Fruit fly (Drosophila melanogaster) Kc167 (cell line): Measurements from ENCODE around the gene eIF2gamma.

Experiments used
- Myc ChIP-seq: fragments of >200 bp; optimal IDR thresholded peaks from 2 replicates; lab custom pipeline; 2017; ENCODE audit warnings: missing external identifiers
- Sin3A ChIP-seq: fragments of >200 bp; optimal IDR thresholded peaks from 2 replicates; lab custom pipeline; 2018; ENCODE audit warnings: missing external identifiers
- h ChIP-seq: fragments of >200 bp; optimal IDR thresholded peaks from 3 replicates; lab custom pipeline; 2018; ENCODE audit warnings: missing external identifiers
- insv ChIP-seq: fragments of >200 bp; optimal IDR thresholded peaks from 3 replicates; lab custom pipeline; 2018; ENCODE audit warnings: missing external identifiers
- psq ChIP-seq: fragments of >200 bp; optimal IDR thresholded peaks from 2 replicates; lab custom pipeline; 2017; ENCODE audit warnings: missing external identifiers
- ttk ChIP-seq: sonication (Bioruptor generic); optimal IDR thresholded peaks from 2 replicates; lab custom pipeline; 2017; ENCODE audit warnings: missing external identifiers

The eIF2gamma gene

dm6 chr3R:15289828-15290641 is 26.8 kb upstream of the eIF2gamma start:
- no peak for TF ChIP-seq h (lab: Kevin White, UChicago)

- TF ChIP-seq insv (lab: Kevin White, UChicago) (no peak), Myc (lab: Kevin White, UChicago) (no peak), psq (lab: Kevin White, UChicago) (no peak), h (lab: Kevin White, UChicago) (no peak), Sin3A (lab: Kevin White, UChicago) (no peak), ttk (lab: Kevin White, UChicago) (no peak)
Observed at dm6 chr3R:15288802-15289201, 25.5 kb upstream of the eIF2gamma start.

- TF ChIP-seq h (lab: Kevin White, UChicago) (no peak), insv (lab: Kevin White, UChicago) (no peak), Myc (lab: Kevin White, UChicago) (no peak), psq (lab: Kevin White, UChicago) (no peak), ttk (lab: Kevin White, UChicago) (no peak), Sin3A (lab: Kevin White, UChicago) (no peak)
Observed at dm6 chr3R:15287763-15288162, 24.5 kb upstream of the eIF2gamma start.

- no peak for TF ChIP-seq ttk (lab: Kevin White, UChicago)
- TF ChIP-seq insv (lab: Kevin White, UChicago), result no peak
- TF ChIP-seq Sin3A (lab: Kevin White, UChicago), result no peak
- TF ChIP-seq psq (lab: Kevin White, UChicago), result no peak
- no peak for TF ChIP-seq Myc (lab: Kevin White, UChicago)
- TF ChIP-seq h (lab: Kevin White, UChicago), result no peak
Observed at dm6 chr3R:15286693-15287041, 23.4 kb upstream of the eIF2gamma start.

- TF ChIP-seq psq (lab: Kevin White, UChicago), result no peak
- no peak for TF ChIP-seq insv (lab: Kevin White, UChicago)
- TF ChIP-seq h (lab: Kevin White, UChicago), result no peak
- no peak for TF ChIP-seq ttk (lab: Kevin White, UChicago)
- no peak for TF ChIP-seq Myc (lab: Kevin White, UChicago)
- TF ChIP-seq Sin3A (lab: Kevin White, UChicago), result no peak
Observed at dm6 chr3R:15286024-15286692, 22.9 kb upstream of the eIF2gamma start.

dm6 chr3R:15282982-15283809 is 19.9 kb upstream of the eIF2gamma start:
- no peak for TF ChIP-seq h (lab: Kevin White, UChicago)

- TF ChIP-seq insv (lab: Kevin White, UChicago) (no peak), h (lab: Kevin White, UChicago) (no peak), Sin3A (lab: Kevin White, UChicago) (no peak), psq (lab: Kevin White, UChicago) (no peak), ttk (lab: Kevin White, UChicago) (no peak), Myc (lab: Kevin White, UChicago) (no peak)
Observed at dm6 chr3R:15282326-15282725, 19.1 kb upstream of the eIF2gamma start.

- TF ChIP-seq insv (lab: Kevin White, UChicago), result no peak
- no peak for TF ChIP-seq Sin3A (lab: Kevin White, UChicago)
- TF ChIP-seq Myc (lab: Kevin White, UChicago), result no peak
- no peak for TF ChIP-seq h (lab: Kevin White, UChicago)
- no peak for TF ChIP-seq ttk (lab: Kevin White, UChicago)
- no peak for TF ChIP-seq psq (lab: Kevin White, UChicago)
Observed at dm6 chr3R:15281335-15281963, 18.2 kb upstream of the eIF2gamma start.

- no peak for TF ChIP-seq Myc (lab: Kevin White, UChicago)
- TF ChIP-seq h (lab: Kevin White, UChicago), result no peak
- no peak for TF ChIP-seq insv (lab: Kevin White, UChicago)
- no peak for TF ChIP-seq Sin3A (lab: Kevin White, UChicago)
- TF ChIP-seq psq (lab: Kevin White, UChicago), result no peak
- no peak for TF ChIP-seq ttk (lab: Kevin White, UChicago)
Observed at dm6 chr3R:15280619-15281334, 17.5 kb upstream of the eIF2gamma start.
